Worm (Caenorhabditis elegans) whole organism, young adult: Measurements from ENCODE around the gene srv-3.

Source experiments
- F49E8.2 ChIP-seq: sonication (generic microtip); optimal IDR thresholded peaks from 3 replicates; lab custom pipeline; 2017; ENCODE audit warnings: missing genetic modification characterization, mild to moderate bottlenecking, missing compliant biosample characterization, antibody characterized with exemption, moderate library complexity; ENCODE audit not compliant: insufficient read depth
- K12H6.12 ChIP-seq: fragments of 200-800 bp; sonication (Bioruptor generic); optimal IDR thresholded peaks from 2 replicates; lab custom pipeline; 2018; ENCODE audit warnings: mild to moderate bottlenecking, missing genetic modification characterization, missing compliant biosample characterization
- T07F8.4 ChIP-seq: sonication (generic microtip); optimal IDR thresholded peaks from 2 replicates; lab custom pipeline; 2016; ENCODE audit warnings: mild to moderate bottlenecking, missing genetic modification characterization, moderate library complexity, missing compliant biosample characterization
- ama-1 ChIP-seq, 3 experiments: fragments of 150-350 bp in 1 of 3; sonication (generic microtip) in 2 of 3; optimal IDR thresholded peaks; 2 replicates each; lab custom pipeline; 2014 to 2018; ENCODE audit warnings: missing biosample characterization in 2 of 3, missing genetic modification characterization in 2 of 3, missing genetic modification reagents in 2 of 3
- attf-3 ChIP-seq: fragments of 200-800 bp; sonication (Bioruptor generic); conservative IDR thresholded peaks from 2 replicates; pipeline ENCODE4 v1.3.6; 2022; ENCODE audit warnings: missing genetic modification reagents, missing genetic modification characterization, missing compliant biosample characterization
- bed-2 ChIP-seq: fragments of 200-800 bp; sonication (Bioruptor generic); IDR thresholded peaks from 2 replicates; pipeline ENCODE4 v1.3.6; 2022; ENCODE audit warnings: missing genetic modification reagents, missing genetic modification characterization, missing compliant biosample characterization
- ceh-40 ChIP-seq: fragments of 200-800 bp; sonication (Bioruptor generic); IDR thresholded peaks from 2 replicates; pipeline ENCODE4 v1.3.6; 2022; ENCODE audit warnings: missing genetic modification characterization, missing compliant biosample characterization
- fkh-3 ChIP-seq: sonication (generic microtip); optimal IDR thresholded peaks from 2 replicates; lab custom pipeline; 2016; ENCODE audit warnings: mild to moderate bottlenecking, missing genetic modification characterization, missing compliant biosample characterization
- him-1 ChIP-seq: sonication (generic microtip); optimal IDR thresholded peaks from 2 replicates; lab custom pipeline; 2016; ENCODE audit warnings: missing genotype, missing genetic modification reagents, missing genetic modification characterization, missing compliant biosample characterization
- nfya-2 ChIP-seq: fragments of 200-800 bp; sonication (Bioruptor generic); IDR thresholded peaks from 2 replicates; pipeline ENCODE4 v1.3.6; 2022; ENCODE audit warnings: missing genetic modification reagents, missing genetic modification characterization, missing compliant biosample characterization
- snpc-1.1 ChIP-seq: sonication (generic microtip); optimal IDR thresholded peaks from 2 replicates; lab custom pipeline; 2017; ENCODE audit warnings: missing genetic modification characterization, mild to moderate bottlenecking, missing compliant biosample characterization, antibody characterized with exemption, moderate library complexity, missing genotype, missing genetic modification reagents; ENCODE audit not compliant: insufficient read depth
- unc-62 ChIP-seq: fragments of 150-350 bp; optimal IDR thresholded peaks from 2 replicates; lab custom pipeline; 2014; ENCODE audit warnings: missing biosample characterization, missing genetic modification reagents, missing genetic modification characterization
- ztf-6 ChIP-seq: fragments of 200-800 bp; sonication (Bioruptor generic); IDR thresholded peaks from 2 replicates; pipeline ENCODE4 v1.3.6; 2022; ENCODE audit warnings: missing genetic modification reagents, missing genetic modification characterization, missing compliant biosample characterization

- no peak for TF ChIP-seq snpc-1.1 (tag; lab: Kevin White, UChicago)
- no peak for TF ChIP-seq ceh-40 (GFP tag; lab: Robert Waterston, UW)
- TF ChIP-seq F49E8.2 (tag; lab: Kevin White, UChicago) = no peak
- TF ChIP-seq unc-62 (GFP tag; lab: Kevin White, UChicago) = no peak
- no peak for TF ChIP-seq ama-1 (optimal IDR thresholded peaks at IDR 0.05; lab: Kevin White, UChicago)
- no peak for TF ChIP-seq ama-1 (GFP tag; optimal IDR thresholded peaks at IDR 0.05; lab: Kevin White, UChicago)
- TF ChIP-seq ztf-6 = no peak
- TF ChIP-seq T07F8.4 (tag; lab: Kevin White, UChicago) = no peak
- no peak for TF ChIP-seq fkh-3 (tag; lab: Kevin White, UChicago)
- no peak for TF ChIP-seq attf-3 (GFP tag; lab: Robert Waterston, UW)
- no peak for TF ChIP-seq bed-2
- TF ChIP-seq K12H6.12 (tag; lab: Kevin White, UChicago) = no peak
- TF ChIP-seq him-1 = no peak
- TF ChIP-seq nfya-2 (GFP tag; lab: Robert Waterston, UW) = no peak
Measured at ce11 chrV:19669959-19670358, 38.8 kb downstream of the srv-3 start, which contains the start of gene Y43F8C.11.
